Worm (Caenorhabditis elegans) whole organism, young adult: ENCODE data around the gene cyp-35C1.

Experiments used
- F33H1.4 ChIP-seq: fragments of 200-800 bp; sonication (Bioruptor generic); IDR thresholded peaks from 2 replicates; pipeline ENCODE4 v1.3.6; 2022; ENCODE audit warnings: missing genetic modification reagents, missing genetic modification characterization, missing compliant biosample characterization
- F49E8.2 ChIP-seq: sonication (generic microtip); optimal IDR thresholded peaks from 3 replicates; lab custom pipeline; 2017; ENCODE audit warnings: missing genetic modification characterization, mild to moderate bottlenecking, missing compliant biosample characterization, antibody characterized with exemption, moderate library complexity; ENCODE audit not compliant: insufficient read depth
- Y67H2A.10 ChIP-seq: fragments of 200-800 bp; sonication (Bioruptor generic); conservative IDR thresholded peaks from 2 replicates; pipeline ENCODE4 v1.3.6; 2022; ENCODE audit warnings: missing genetic modification reagents, missing genetic modification characterization, missing compliant biosample characterization
- ZK185.1 ChIP-seq: sonication (generic microtip); optimal IDR thresholded peaks from 2 replicates; lab custom pipeline; 2016; ENCODE audit warnings: mild to moderate bottlenecking, missing genetic modification characterization, missing compliant biosample characterization; ENCODE audit not compliant: poor library complexity, severe bottlenecking
- him-1 ChIP-seq: sonication (generic microtip); optimal IDR thresholded peaks from 2 replicates; lab custom pipeline; 2016; ENCODE audit warnings: missing genotype, missing genetic modification reagents, missing genetic modification characterization, missing compliant biosample characterization
- hrde-1 ChIP-seq: sonication (generic microtip); optimal IDR thresholded peaks from 2 replicates; lab custom pipeline; 2016; ENCODE audit warnings: missing genetic modification characterization, mild to moderate bottlenecking, missing compliant biosample characterization, moderate library complexity, missing genotype, missing genetic modification reagents, borderline replicate concordance
- pha-4 ChIP-seq: fragments of 150-350 bp; sonication (generic microtip); optimal IDR thresholded peaks from 2 replicates; lab custom pipeline; 2014; ENCODE audit warnings: missing biosample characterization, missing genetic modification reagents, missing genetic modification characterization
- repo-1 ChIP-seq: sonication (generic microtip); optimal IDR thresholded peaks from 2 replicates; lab custom pipeline; 2017; ENCODE audit warnings: mild to moderate bottlenecking, missing genetic modification characterization, missing compliant biosample characterization
- sdz-38 ChIP-seq: sonication (generic microtip); optimal IDR thresholded peaks from 2 replicates; lab custom pipeline; 2016; ENCODE audit warnings: missing genotype, missing genetic modification characterization, missing compliant biosample characterization

DNA sequence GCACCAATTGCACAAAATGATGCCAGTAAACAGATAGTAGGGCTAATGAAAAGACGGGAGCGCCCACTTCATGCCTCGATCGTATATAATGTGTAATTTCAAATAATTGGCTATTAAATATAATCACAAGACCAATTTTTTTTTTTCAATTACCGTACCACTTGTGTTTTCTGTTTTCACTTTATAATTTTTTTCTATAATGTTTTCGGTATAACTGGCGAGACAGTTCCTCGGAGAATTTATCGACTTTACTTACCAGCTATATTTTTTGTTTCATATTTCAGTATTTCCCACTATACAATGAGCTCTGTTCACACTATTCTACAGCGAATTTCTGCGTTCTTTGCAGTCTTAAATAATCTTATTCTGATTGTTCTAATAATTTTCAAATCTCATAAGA is 17.9 kb upstream of the cyp-35C1 start, which contains the start of gene str-252:
- TF ChIP-seq F49E8.2 (tag; lab: Kevin White, UChicago) (no peak), sdz-38 (no peak), ZK185.1 (tag; lab: Kevin White, UChicago) (no peak), Y67H2A.10 (GFP tag; lab: Robert Waterston, UW) (no peak), F33H1.4 (no peak), repo-1 (tag; lab: Kevin White, UChicago) (no peak), hrde-1 (tag; lab: Kevin White, UChicago) (no peak), him-1 (tag; lab: Kevin White, UChicago) (no peak), pha-4 (tag; lab: Kevin White, UChicago) (no peak)
